Fruit fly (Drosophila melanogaster) whole organism: ENCODE results near the gene CG31205.

Experiments used
- Dll ChIP-seq: fragments of >200 bp; optimal IDR thresholded peaks from 2 replicates; lab custom pipeline; 2017
- pan ChIP-seq: fragments of >200 bp; optimal IDR thresholded peaks from 2 replicates; lab custom pipeline; 2017
- psq ChIP-seq: fragments of >200 bp; optimal IDR thresholded peaks from 2 replicates; lab custom pipeline; 2017
- usp ChIP-seq: fragments of >200 bp; optimal IDR thresholded peaks from 2 replicates; lab custom pipeline; 2017; ENCODE audit warnings: missing biosample characterization, missing genetic modification characterization, mixed read lengths

DNA sequence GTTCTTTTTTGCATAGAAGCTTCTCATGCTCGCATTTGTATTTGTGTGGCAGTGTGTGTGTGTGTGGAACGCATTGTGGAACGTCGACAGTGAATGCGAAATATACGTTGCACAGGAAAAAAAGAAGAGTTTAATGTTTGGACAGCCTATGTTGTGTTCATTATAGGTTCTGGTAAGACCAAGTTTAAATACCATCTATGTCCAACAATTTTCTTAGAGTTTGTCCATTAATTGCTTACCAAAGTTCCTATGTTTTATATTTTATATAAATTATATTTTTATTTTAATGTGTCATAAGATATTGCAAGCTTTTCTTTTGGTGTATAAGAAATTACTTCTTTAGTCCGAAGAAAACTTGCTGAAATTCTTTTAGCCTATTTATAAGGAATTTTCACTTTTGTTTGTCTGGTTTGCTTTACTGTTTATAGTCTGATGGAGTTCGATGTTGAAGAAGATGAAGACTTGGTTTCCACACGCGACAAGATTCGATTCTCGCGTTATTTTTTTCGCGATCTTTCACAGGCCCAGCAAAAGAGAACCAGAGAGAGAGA lies 50.7 kb downstream of the CG31205 start:
- no peak for TF ChIP-seq pan (lab: Kevin White, UChicago)
- TF ChIP-seq Dll (lab: Kevin White, UChicago): no peak
- no peak for TF ChIP-seq psq (lab: Kevin White, UChicago)
- TF ChIP-seq usp (GFP tag; lab: Kevin White, UChicago): no peak
